Worm (Caenorhabditis elegans) whole organism, late embryonic: ENCODE results near the gene ZC132.11.

Source experiments
- F13H6.1 ChIP-seq: sonication (generic microtip); optimal IDR thresholded peaks from 2 replicates; lab custom pipeline; 2016; ENCODE audit warnings: missing genetic modification characterization, missing compliant biosample characterization
- Y22D7AL.16 ChIP-seq: sonication (generic microtip); optimal IDR thresholded peaks from 2 replicates; lab custom pipeline; 2016; ENCODE audit warnings: missing genetic modification characterization, missing compliant biosample characterization
- ahr-1 ChIP-seq: sonication (generic microtip); optimal IDR thresholded peaks from 2 replicates; lab custom pipeline; 2016; ENCODE audit warnings: missing genetic modification characterization, missing compliant biosample characterization
- ceh-14 ChIP-seq: sonication (generic microtip); optimal IDR thresholded peaks from 2 replicates; lab custom pipeline; 2016; ENCODE audit warnings: missing genotype, missing genetic modification characterization, missing compliant biosample characterization
- ceh-19 ChIP-seq: fragments of 200-800 bp; sonication (Bioruptor generic); optimal IDR thresholded peaks from 2 replicates; lab custom pipeline; 2018; ENCODE audit warnings: mild to moderate bottlenecking, missing genetic modification characterization, missing compliant biosample characterization
- ceh-2 ChIP-seq: sonication (generic microtip); optimal IDR thresholded peaks from 2 replicates; lab custom pipeline; 2016; ENCODE audit warnings: missing genotype, missing genetic modification characterization, missing compliant biosample characterization
- ceh-22 ChIP-seq: sonication (generic microtip); optimal IDR thresholded peaks from 2 replicates; lab custom pipeline; 2017; ENCODE audit warnings: missing biosample characterization, missing genetic modification characterization
- ceh-24 ChIP-seq: sonication (generic microtip); optimal IDR thresholded peaks from 2 replicates; lab custom pipeline; 2016; ENCODE audit warnings: mild to moderate bottlenecking, missing genetic modification characterization, missing compliant biosample characterization
- ceh-31 ChIP-seq: sonication (generic microtip); optimal IDR thresholded peaks from 2 replicates; lab custom pipeline; 2016; ENCODE audit warnings: missing genetic modification characterization, missing compliant biosample characterization
- ceh-34 ChIP-seq: sonication (generic microtip); optimal IDR thresholded peaks from 2 replicates; lab custom pipeline; 2016; ENCODE audit warnings: mild to moderate bottlenecking, missing genetic modification characterization, missing compliant biosample characterization
- ceh-45 ChIP-seq: fragments of 200-800 bp; sonication (Bioruptor generic); IDR thresholded peaks from 2 replicates; pipeline ENCODE4 v1.3.6; 2022; ENCODE audit warnings: missing genetic modification reagents, missing genetic modification characterization, missing compliant biosample characterization
- ceh-6 ChIP-seq: fragments of 200-800 bp; sonication (Bioruptor generic); optimal IDR thresholded peaks from 2 replicates; lab custom pipeline; 2018; ENCODE audit warnings: mild to moderate bottlenecking, missing genetic modification characterization, missing compliant biosample characterization
- che-1 ChIP-seq: sonication (generic microtip); optimal IDR thresholded peaks from 2 replicates; lab custom pipeline; 2016; ENCODE audit warnings: mild to moderate bottlenecking, missing genetic modification characterization, missing compliant biosample characterization
- elt-2 ChIP-seq: sonication (generic microtip); optimal IDR thresholded peaks from 2 replicates; lab custom pipeline; 2016; ENCODE audit warnings: missing genetic modification reagents, missing genetic modification characterization, missing compliant biosample characterization
- elt-4 ChIP-seq: sonication (generic microtip); optimal IDR thresholded peaks from 2 replicates; lab custom pipeline; 2016; ENCODE audit warnings: missing genetic modification characterization, missing compliant biosample characterization
- ets-4 ChIP-seq: sonication (generic microtip); optimal IDR thresholded peaks from 2 replicates; lab custom pipeline; 2016; ENCODE audit warnings: missing genetic modification characterization, missing compliant biosample characterization
- eyg-1 ChIP-seq: sonication (generic microtip); optimal IDR thresholded peaks from 2 replicates; lab custom pipeline; 2016; ENCODE audit warnings: missing genotype, missing genetic modification characterization, missing compliant biosample characterization
- fkh-10 ChIP-seq: fragments of 150-350 bp; optimal IDR thresholded peaks from 2 replicates; lab custom pipeline; 2014; ENCODE audit warnings: missing biosample characterization, missing genetic modification reagents, missing genetic modification characterization
- fkh-6 ChIP-seq: sonication (generic microtip); optimal IDR thresholded peaks from 2 replicates; lab custom pipeline; 2016; ENCODE audit warnings: missing genetic modification characterization, missing compliant biosample characterization
- gmeb-2 ChIP-seq: sonication (generic microtip); optimal IDR thresholded peaks from 2 replicates; lab custom pipeline; 2016; ENCODE audit warnings: missing genetic modification characterization, inconsistent platforms, missing compliant biosample characterization
- hlh-13 ChIP-seq: fragments of 200-800 bp; sonication (Bioruptor generic); optimal IDR thresholded peaks from 2 replicates; lab custom pipeline; 2018; ENCODE audit warnings: mild to moderate bottlenecking, missing genetic modification characterization, missing compliant biosample characterization
- hlh-15 ChIP-seq: sonication (generic microtip); optimal IDR thresholded peaks from 2 replicates; lab custom pipeline; 2016; ENCODE audit warnings: missing genetic modification characterization, missing compliant biosample characterization
- hlh-8 ChIP-seq: sonication (generic microtip); optimal IDR thresholded peaks from 2 replicates; lab custom pipeline; 2016; ENCODE audit warnings: missing genotype, missing genetic modification characterization, missing compliant biosample characterization
- lim-6 ChIP-seq: sonication (generic microtip); optimal IDR thresholded peaks from 2 replicates; lab custom pipeline; 2016; ENCODE audit warnings: missing genetic modification characterization, missing compliant biosample characterization
- lin-11 ChIP-seq: fragments of 200-800 bp; sonication (Bioruptor generic); optimal IDR thresholded peaks from 2 replicates; lab custom pipeline; 2018; ENCODE audit warnings: mild to moderate bottlenecking, missing genetic modification characterization, missing compliant biosample characterization
- madf-2 ChIP-seq: sonication (generic microtip); optimal IDR thresholded peaks from 2 replicates; lab custom pipeline; 2017; ENCODE audit warnings: missing genetic modification characterization, missing compliant biosample characterization
- mec-3 ChIP-seq: sonication (generic microtip); optimal IDR thresholded peaks from 2 replicates; lab custom pipeline; 2016; ENCODE audit warnings: borderline replicate concordance, missing genetic modification characterization, missing compliant biosample characterization
- nhr-11 ChIP-seq: fragments of 150-350 bp; optimal IDR thresholded peaks from 2 replicates; lab custom pipeline; 2014; ENCODE audit warnings: missing biosample characterization, missing genetic modification characterization
- nhr-232 ChIP-seq: sonication (generic microtip); optimal IDR thresholded peaks from 2 replicates; lab custom pipeline; 2016; ENCODE audit warnings: missing genetic modification characterization, missing compliant biosample characterization
- odd-2 ChIP-seq: sonication (generic microtip); optimal IDR thresholded peaks from 2 replicates; lab custom pipeline; 2017; ENCODE audit warnings: antibody characterized with exemption, mild to moderate bottlenecking, missing genetic modification characterization, missing compliant biosample characterization
- pag-3 ChIP-seq: sonication (generic microtip); optimal IDR thresholded peaks from 2 replicates; lab custom pipeline; 2016; ENCODE audit warnings: missing compliant biosample characterization, missing genetic modification characterization, borderline replicate concordance
- pat-9 ChIP-seq: fragments of 200-800 bp; sonication (Bioruptor generic); optimal IDR thresholded peaks from 2 replicates; lab custom pipeline; 2018; ENCODE audit warnings: mild to moderate bottlenecking, missing genetic modification characterization, moderate library complexity, missing compliant biosample characterization
- pax-1 ChIP-seq: fragments of 150-350 bp; optimal IDR thresholded peaks from 2 replicates; lab custom pipeline; 2014; ENCODE audit warnings: missing biosample characterization, missing genetic modification characterization
- pha-2 ChIP-seq: sonication (generic microtip); optimal IDR thresholded peaks from 2 replicates; lab custom pipeline; 2017; ENCODE audit warnings: mild to moderate bottlenecking, missing genetic modification characterization, missing compliant biosample characterization
- pqm-1 ChIP-seq: sonication (generic microtip); optimal IDR thresholded peaks from 2 replicates; lab custom pipeline; 2016; ENCODE audit warnings: missing genetic modification characterization, missing compliant biosample characterization
- ref-2 ChIP-seq: sonication (generic microtip); optimal IDR thresholded peaks from 2 replicates; lab custom pipeline; 2016; ENCODE audit warnings: missing genetic modification characterization, missing compliant biosample characterization
- rnt-1 ChIP-seq: sonication (generic microtip); optimal IDR thresholded peaks from 2 replicates; lab custom pipeline; 2016; ENCODE audit warnings: missing genetic modification characterization, missing compliant biosample characterization
- sdc-2 ChIP-seq: sonication (generic microtip); optimal IDR thresholded peaks from 2 replicates; lab custom pipeline; 2016; ENCODE audit warnings: missing genotype, missing genetic modification characterization, missing compliant biosample characterization
- sox-2 ChIP-seq: fragments of 200-800 bp; sonication (Bioruptor generic); IDR thresholded peaks from 2 replicates; pipeline ENCODE4 v1.3.6; 2022; ENCODE audit warnings: missing genetic modification reagents, missing genetic modification characterization, missing compliant biosample characterization
- syd-9 ChIP-seq: sonication (generic microtip); optimal IDR thresholded peaks from 2 replicates; lab custom pipeline; 2016; ENCODE audit warnings: mild to moderate bottlenecking, missing genetic modification characterization, moderate library complexity, missing compliant biosample characterization
- ttx-3 ChIP-seq: sonication (generic microtip); optimal IDR thresholded peaks from 2 replicates; lab custom pipeline; 2016; ENCODE audit warnings: missing genetic modification reagents, missing genetic modification characterization, missing compliant biosample characterization
- unc-3 ChIP-seq, 2 experiments: fragments of 200-800 bp in 1 of 2; sonication (Bioruptor generic) in 1 of 2; sonication (generic microtip) in 1 of 2; conservative IDR thresholded peaks in 1 of 2; optimal IDR thresholded peaks in 1 of 2; 2 replicates each; pipeline versions ENCODE4 v1.3.6 to Lab custom; 2016 to 2022; ENCODE audit warnings: missing compliant biosample characterization in 2 of 2, missing genetic modification characterization in 2 of 2, missing genetic modification reagents in 1 of 2
- unc-55 ChIP-seq: sonication (generic microtip); optimal IDR thresholded peaks from 2 replicates; lab custom pipeline; 2017; ENCODE audit warnings: missing biosample characterization, missing genetic modification reagents, missing genetic modification characterization
- unc-86 ChIP-seq: sonication (generic microtip); optimal IDR thresholded peaks from 2 replicates; lab custom pipeline; 2016; ENCODE audit warnings: missing genetic modification characterization, missing compliant biosample characterization

Gene ZC132.11

DNA sequence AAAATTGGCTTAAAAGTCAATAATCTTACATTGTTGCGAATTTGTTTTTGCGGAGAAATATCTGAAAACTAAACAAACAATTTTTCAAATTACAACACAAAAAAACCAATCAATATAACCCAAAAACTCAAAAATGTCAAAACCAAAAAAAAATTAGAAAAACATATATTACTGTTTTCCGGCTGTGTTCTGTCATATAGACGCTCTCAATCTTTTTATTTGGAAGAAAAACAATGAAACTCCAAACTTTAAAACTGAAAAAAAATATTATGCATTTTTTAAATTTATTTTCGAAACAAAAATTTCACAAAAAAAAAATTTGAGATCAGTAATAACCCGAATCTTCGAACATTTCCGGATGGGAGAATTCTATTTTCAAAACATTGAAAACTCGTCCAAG, 24.2 kb upstream of the ZC132.11 start, which contains the start of gene R02D1.2:
Gene R02D1.2 (minus strand): TSS at position 101 of the 400 bp plus-strand sequence.
- TF ChIP-seq mec-3 (no peak), ceh-19 (no peak), ceh-31 (tag; lab: Kevin White, UChicago) (no peak), Y22D7AL.16 (tag; lab: Kevin White, UChicago) (no peak), rnt-1 (no peak), elt-4 (tag; lab: Kevin White, UChicago) (no peak), odd-2 (tag; lab: Kevin White, UChicago) (no peak), fkh-6 (no peak), madf-2 (tag; lab: Kevin White, UChicago) (no peak), eyg-1 (tag; lab: Kevin White, UChicago) (no peak), lim-6 (tag; lab: Kevin White, UChicago) (no peak)

DNA sequence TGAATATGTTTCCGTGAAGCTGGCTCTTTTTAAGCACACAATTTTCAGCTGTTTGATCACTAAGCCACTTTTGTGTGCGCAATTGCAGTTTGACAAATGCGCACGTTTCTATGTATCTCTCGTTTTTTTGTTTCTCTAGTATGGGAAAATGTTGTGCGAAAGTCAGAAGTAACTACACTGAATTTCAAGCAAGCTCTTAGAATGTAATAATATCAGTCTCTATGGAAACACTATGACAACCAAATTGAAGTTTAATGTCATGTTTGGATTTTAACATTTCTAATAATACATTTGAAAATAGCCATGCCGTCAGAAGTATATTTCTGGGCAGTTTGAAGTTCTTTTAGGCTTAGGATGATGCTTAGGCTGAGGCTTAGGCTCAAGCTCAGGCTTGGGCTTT, 21.4 kb upstream of the ZC132.11 start, which contains the start of gene ZC132.9:
Gene ZC132.9 (minus strand): TSS at position 101 of the 400 bp plus-strand sequence.
- TF ChIP-seq ahr-1 (tag; lab: Kevin White, UChicago) (no peak), fkh-6 (no peak), pqm-1 (tag; lab: Kevin White, UChicago) (no peak), ceh-34 (tag; lab: Kevin White, UChicago) (no peak), ceh-6 (GFP tag; lab: Kevin White, UChicago) (no peak), pax-1 (no peak), sox-2 (GFP tag; lab: Robert Waterston, UW) (no peak), ets-4 (tag; lab: Kevin White, UChicago) (no peak)

DNA sequence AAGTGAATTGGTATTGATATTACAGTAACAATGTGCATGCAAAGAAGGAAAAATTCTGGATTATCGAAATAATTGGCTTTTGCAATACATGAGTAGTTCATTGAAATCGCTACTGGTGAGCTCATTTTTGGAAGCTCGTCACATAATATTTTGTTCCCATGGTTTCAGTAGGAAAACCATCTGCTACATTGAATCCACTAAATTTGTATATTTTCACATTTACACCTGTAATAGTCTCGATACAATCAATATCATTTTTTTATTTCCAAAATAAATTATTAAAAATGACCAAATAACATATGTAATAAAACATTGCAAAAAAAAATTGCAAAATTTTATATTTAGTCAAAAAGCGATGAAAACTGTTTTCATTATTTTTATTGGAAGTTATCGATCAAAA, 16.6 kb upstream of the ZC132.11 start, which contains the start of gene srh-192:
Gene srh-192 (minus strand): TSS at position 101 of the 400 bp plus-strand sequence.
- TF ChIP-seq fkh-10 (GFP tag; lab: Kevin White, UChicago): no peak
- no peak for TF ChIP-seq ref-2 (tag; lab: Kevin White, UChicago)
- TF ChIP-seq che-1 (tag; lab: Kevin White, UChicago): no peak
- no peak for TF ChIP-seq eyg-1 (tag; lab: Kevin White, UChicago)
- no peak for TF ChIP-seq hlh-13 (GFP tag; lab: Kevin White, UChicago)
- TF ChIP-seq unc-86 (tag; lab: Kevin White, UChicago): no peak
- no peak for TF ChIP-seq rnt-1
- TF ChIP-seq pax-1: no peak
- TF ChIP-seq ceh-45 (GFP tag; lab: Robert Waterston, UW): no peak
- no peak for TF ChIP-seq hlh-8
- no peak for TF ChIP-seq elt-2 (tag; lab: Kevin White, UChicago)
- TF ChIP-seq ceh-14 (tag; lab: Kevin White, UChicago): no peak
- no peak for TF ChIP-seq nhr-232
- TF ChIP-seq hlh-15 (tag; lab: Kevin White, UChicago): no peak
- TF ChIP-seq sdc-2 (tag; lab: Kevin White, UChicago): no peak

DNA sequence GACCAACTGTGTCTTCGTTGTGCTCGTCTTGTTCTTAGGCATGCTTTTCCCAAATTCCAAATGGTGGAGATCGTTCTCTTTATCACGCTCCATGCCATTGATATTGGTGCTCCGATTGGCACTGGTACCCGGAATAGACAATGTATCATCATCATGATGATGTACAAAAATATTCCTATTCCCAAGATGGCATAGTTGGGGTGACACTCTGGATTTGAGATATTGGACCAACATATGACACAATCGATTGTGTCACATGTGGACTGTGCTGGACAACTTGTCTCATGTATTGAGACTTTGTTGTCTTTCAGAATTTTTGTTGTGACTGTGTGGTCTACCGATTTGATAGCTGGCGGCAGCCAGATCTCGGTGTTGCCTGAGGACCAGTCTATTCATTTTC, 5.8 kb upstream of the ZC132.11 start:
- TF ChIP-seq madf-2 (tag; lab: Kevin White, UChicago): no peak
- TF ChIP-seq ceh-31 (tag; lab: Kevin White, UChicago): no peak
- no peak for TF ChIP-seq fkh-10 (GFP tag; lab: Kevin White, UChicago)
- TF ChIP-seq nhr-11 (tag; lab: Kevin White, UChicago): no peak
- no peak for TF ChIP-seq syd-9 (tag; lab: Kevin White, UChicago)
- no peak for TF ChIP-seq unc-55 (GFP tag; lab: Kevin White, UChicago)
- no peak for TF ChIP-seq mec-3
- no peak for TF ChIP-seq ceh-2 (tag; lab: Kevin White, UChicago)
- no peak for TF ChIP-seq pag-3 (tag; lab: Kevin White, UChicago)
- no peak for TF ChIP-seq ceh-22 (tag; lab: Kevin White, UChicago)
- TF ChIP-seq ceh-24 (tag; lab: Kevin White, UChicago): no peak
- no peak for TF ChIP-seq gmeb-2
- no peak for TF ChIP-seq pat-9 (tag; lab: Kevin White, UChicago)
- TF ChIP-seq unc-3 (GFP tag; conservative IDR thresholded peaks at IDR 0.05; lab: Robert Waterston, UW): no peak
- TF ChIP-seq unc-3 (tag; optimal IDR thresholded peaks at IDR 0.05; lab: Kevin White, UChicago): no peak
- TF ChIP-seq elt-4 (tag; lab: Kevin White, UChicago): no peak
- TF ChIP-seq F13H6.1 (tag; lab: Kevin White, UChicago): no peak
- no peak for TF ChIP-seq ttx-3 (tag; lab: Kevin White, UChicago)
- no peak for TF ChIP-seq pha-2 (tag; lab: Kevin White, UChicago)
- no peak for TF ChIP-seq lin-11 (tag; lab: Kevin White, UChicago)
